Worm (Caenorhabditis elegans) whole organism, L1 larva: Measurements from ENCODE around the gene ugt-2.

Experiments used
- C04F5.9 ChIP-seq: sonication (generic microtip); optimal IDR thresholded peaks from 2 replicates; lab custom pipeline; 2016; ENCODE audit warnings: missing genetic modification characterization, missing compliant biosample characterization
- C16A3.4 ChIP-seq: fragments of 150-350 bp; optimal IDR thresholded peaks from 2 replicates; lab custom pipeline; 2014; ENCODE audit warnings: missing biosample characterization, missing genetic modification characterization
- alr-1 ChIP-seq: fragments of 200-800 bp; sonication (Bioruptor generic); optimal IDR thresholded peaks from 2 replicates; lab custom pipeline; 2018; ENCODE audit warnings: borderline replicate concordance, mild to moderate bottlenecking, missing genetic modification characterization, missing compliant biosample characterization
- blmp-1 ChIP-seq: fragments of 150-350 bp; optimal IDR thresholded peaks from 2 replicates; lab custom pipeline; 2014; ENCODE audit warnings: missing biosample characterization, missing genetic modification characterization
- ceh-90 ChIP-seq: sonication (generic microtip); optimal IDR thresholded peaks from 2 replicates; lab custom pipeline; 2016; ENCODE audit warnings: missing genetic modification characterization, missing compliant biosample characterization
- ces-1 ChIP-seq: fragments of 150-350 bp; optimal IDR thresholded peaks from 2 replicates; lab custom pipeline; 2014; ENCODE audit warnings: missing biosample characterization, missing genetic modification reagents, missing genetic modification characterization
- dsc-1 ChIP-seq: sonication (generic microtip); optimal IDR thresholded peaks from 2 replicates; lab custom pipeline; 2016; ENCODE audit warnings: mild to moderate bottlenecking, missing genetic modification characterization, missing compliant biosample characterization
- egl-27 ChIP-seq, 2 experiments: fragments of 150-350 bp in 1 of 2; sonication (generic microtip); optimal IDR thresholded peaks; 3 replicates each; lab custom pipeline; 2017 to 2018; ENCODE audit warnings: missing biosample characterization in 2 of 2, missing genetic modification characterization in 2 of 2, missing genetic modification reagents in 2 of 2
- fkh-10 ChIP-seq: sonication (generic microtip); optimal IDR thresholded peaks from 2 replicates; lab custom pipeline; 2017; ENCODE audit warnings: missing biosample characterization, missing genetic modification reagents, missing genetic modification characterization
- fkh-4 ChIP-seq: sonication (generic microtip); optimal IDR thresholded peaks from 2 replicates; lab custom pipeline; 2016; ENCODE audit warnings: missing compliant biosample characterization, missing genetic modification characterization, borderline replicate concordance
- grh-1 ChIP-seq: fragments of 200-800 bp; sonication (Bioruptor generic); IDR thresholded peaks from 2 replicates; pipeline ENCODE4 v1.3.6; 2022; ENCODE audit warnings: missing genetic modification reagents, missing genetic modification characterization, missing compliant biosample characterization
- hlh-17 ChIP-seq: fragments of 200-800 bp; sonication (Bioruptor generic); optimal IDR thresholded peaks from 2 replicates; lab custom pipeline; 2018; ENCODE audit warnings: missing genetic modification characterization, mild to moderate bottlenecking, missing compliant biosample characterization, moderate library complexity, borderline replicate concordance
- hlh-4 ChIP-seq: sonication (generic microtip); optimal IDR thresholded peaks from 2 replicates; lab custom pipeline; 2016; ENCODE audit warnings: mild to moderate bottlenecking, missing genetic modification characterization, missing compliant biosample characterization
- lin-13 ChIP-seq: fragments of 150-350 bp; optimal IDR thresholded peaks from 2 replicates; lab custom pipeline; 2014; ENCODE audit warnings: missing biosample characterization, missing genetic modification reagents, missing genetic modification characterization
- lin-14 ChIP-seq: fragments of 200-800 bp; sonication (Bioruptor generic); optimal IDR thresholded peaks from 2 replicates; lab custom pipeline; 2018; ENCODE audit warnings: mild to moderate bottlenecking, missing genetic modification characterization, moderate library complexity, missing compliant biosample characterization
- lin-15B ChIP-seq: fragments of 150-350 bp; sonication (generic microtip); optimal IDR thresholded peaks from 3 replicates; lab custom pipeline; 2014; ENCODE audit warnings: missing biosample characterization, missing genetic modification characterization
- lin-35 ChIP-seq, 2 experiments: fragments of 150-350 bp; optimal IDR thresholded peaks; 2 replicates each; lab custom pipeline; 2014; ENCODE audit warnings: missing biosample characterization in 2 of 2, missing genetic modification characterization in 2 of 2, missing genetic modification reagents in 2 of 2
- lir-3 ChIP-seq: sonication (generic microtip); optimal IDR thresholded peaks from 2 replicates; lab custom pipeline; 2016; ENCODE audit warnings: mild to moderate bottlenecking, missing genetic modification characterization, moderate library complexity, missing compliant biosample characterization; ENCODE audit not compliant: poor library complexity
- lsy-2 ChIP-seq, 2 experiments: fragments of 150-350 bp; optimal IDR thresholded peaks; 2 replicates each; lab custom pipeline; 2014; ENCODE audit warnings: missing biosample characterization in 2 of 2, missing genetic modification characterization in 2 of 2
- mdl-1 ChIP-seq, 2 experiments: fragments of 150-350 bp; optimal IDR thresholded peaks; 2 replicates each; lab custom pipeline; 2014 to 2017; ENCODE audit warnings: missing biosample characterization in 2 of 2, missing genetic modification characterization in 2 of 2, inconsistent platforms in 1 of 2
- mep-1 ChIP-seq: fragments of 150-350 bp; optimal IDR thresholded peaks from 2 replicates; lab custom pipeline; 2014; ENCODE audit warnings: missing biosample characterization, missing genetic modification characterization
- nhr-11 ChIP-seq: fragments of 150-350 bp; optimal IDR thresholded peaks from 2 replicates; lab custom pipeline; 2014; ENCODE audit warnings: missing biosample characterization, missing genetic modification characterization
- nhr-28 ChIP-seq: fragments of 150-350 bp; optimal IDR thresholded peaks from 2 replicates; lab custom pipeline; 2014; ENCODE audit warnings: missing biosample characterization, missing genetic modification characterization
- nhr-71 ChIP-seq: sonication (generic microtip); optimal IDR thresholded peaks from 2 replicates; lab custom pipeline; 2016; ENCODE audit warnings: mild to moderate bottlenecking, missing genetic modification characterization, moderate library complexity, missing compliant biosample characterization
- nhr-77 ChIP-seq: fragments of 150-350 bp; optimal IDR thresholded peaks from 2 replicates; lab custom pipeline; 2014; ENCODE audit warnings: missing biosample characterization, missing genetic modification characterization
- nhr-85 ChIP-seq: sonication (generic microtip); peaks from one replicate; lab custom pipeline; 2016; ENCODE audit warnings: missing genetic modification characterization, inconsistent platforms, missing compliant biosample characterization
- nhr-90 ChIP-seq: sonication (generic microtip); optimal IDR thresholded peaks from 2 replicates; lab custom pipeline; 2016; ENCODE audit warnings: mild to moderate bottlenecking, missing genetic modification characterization, missing compliant biosample characterization; ENCODE audit not compliant: poor library complexity
- pax-3 ChIP-seq: fragments of 200-800 bp; sonication (Bioruptor generic); optimal IDR thresholded peaks from 2 replicates; lab custom pipeline; 2018; ENCODE audit warnings: mild to moderate bottlenecking, missing genetic modification characterization, moderate library complexity, missing compliant biosample characterization
- rnt-1 ChIP-seq: sonication (generic microtip); optimal IDR thresholded peaks from 2 replicates; lab custom pipeline; 2016; ENCODE audit warnings: mild to moderate bottlenecking, missing genetic modification characterization, moderate library complexity, missing compliant biosample characterization
- snu-23 ChIP-seq: sonication (generic microtip); optimal IDR thresholded peaks from 2 replicates; lab custom pipeline; 2016; ENCODE audit warnings: missing genetic modification characterization, missing compliant biosample characterization
- sox-4 ChIP-seq: sonication (generic microtip); optimal IDR thresholded peaks from 2 replicates; lab custom pipeline; 2016; ENCODE audit warnings: missing genetic modification characterization, missing compliant biosample characterization
- sup-37 ChIP-seq: fragments of 200-800 bp; sonication (Bioruptor generic); optimal IDR thresholded peaks from 2 replicates; lab custom pipeline; 2018; ENCODE audit warnings: mild to moderate bottlenecking, missing genetic modification characterization, missing compliant biosample characterization
- swsn-7 ChIP-seq: sonication (generic microtip); optimal IDR thresholded peaks from 2 replicates; lab custom pipeline; 2016; ENCODE audit warnings: missing genetic modification characterization, missing compliant biosample characterization
- tbx-2 ChIP-seq: sonication (generic microtip); optimal IDR thresholded peaks from 2 replicates; lab custom pipeline; 2016; ENCODE audit warnings: missing genetic modification characterization, missing compliant biosample characterization
- tlp-1 ChIP-seq: fragments of 150-350 bp; optimal IDR thresholded peaks from 2 replicates; lab custom pipeline; 2014; ENCODE audit warnings: missing biosample characterization, missing genetic modification characterization
- unc-130 ChIP-seq: fragments of 150-350 bp; optimal IDR thresholded peaks from 2 replicates; lab custom pipeline; 2017; ENCODE audit warnings: missing biosample characterization, missing genetic modification characterization, inconsistent platforms
- unc-86 ChIP-seq: sonication (generic microtip); optimal IDR thresholded peaks from 2 replicates; lab custom pipeline; 2016; ENCODE audit warnings: missing genetic modification characterization, missing compliant biosample characterization
- unc-98 ChIP-seq: fragments of 200-800 bp; sonication (Bioruptor generic); IDR thresholded peaks from 2 replicates; pipeline ENCODE4 v1.3.6; 2022; ENCODE audit warnings: missing genetic modification characterization, missing compliant biosample characterization
- vab-15 ChIP-seq: sonication (generic microtip); optimal IDR thresholded peaks from 2 replicates; lab custom pipeline; 2017; ENCODE audit warnings: missing genotype, mild to moderate bottlenecking, missing genetic modification characterization, missing compliant biosample characterization
- zip-4 ChIP-seq: fragments of 200-800 bp; sonication (Bioruptor generic); optimal IDR thresholded peaks from 2 replicates; lab custom pipeline; 2018; ENCODE audit warnings: mild to moderate bottlenecking, missing genetic modification characterization, moderate library complexity, missing compliant biosample characterization

The ugt-2 gene

DNA sequence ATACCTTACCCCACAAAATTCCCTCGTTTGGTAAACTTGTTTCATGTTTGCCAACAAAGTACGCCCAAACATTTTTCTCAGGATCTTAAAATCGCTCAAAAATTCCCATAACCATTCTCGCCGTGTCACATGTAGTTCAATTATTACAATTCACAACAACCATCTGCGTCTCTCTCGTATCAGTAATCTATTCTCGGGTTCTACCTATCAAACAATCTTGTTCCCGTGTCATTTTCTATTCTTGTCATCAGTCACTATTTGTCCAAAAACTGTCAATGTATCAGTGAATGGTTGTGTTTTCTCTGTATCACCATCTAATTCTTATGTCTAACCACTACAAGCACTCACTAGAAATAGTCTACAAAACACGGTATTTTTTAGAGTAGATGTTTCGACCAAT is 27.4 kb upstream of the ugt-2 start (continued):
- TF ChIP-seq dsc-1 (tag; lab: Kevin White, UChicago), result no peak
- TF ChIP-seq mep-1 (tag; lab: Kevin White, UChicago), result no peak
- no peak for TF ChIP-seq ces-1 (GFP tag; lab: Kevin White, UChicago)
- TF ChIP-seq lin-15B (tag; lab: Kevin White, UChicago), result no peak
- TF ChIP-seq lin-35 (GFP tag; optimal IDR thresholded peaks at IDR 0.05; lab: Kevin White, UChicago), result peak in 1 of 2 experiments; percentile 73
- TF ChIP-seq pax-3 (tag; lab: Kevin White, UChicago), result no peak
- TF ChIP-seq mdl-1 (tag; optimal IDR thresholded peaks at IDR 0.05; lab: Kevin White, UChicago), result peak in 1 of 2 experiments; percentile 23
- no peak for TF ChIP-seq hlh-4 (tag; lab: Kevin White, UChicago)
- TF ChIP-seq tbx-2 (tag; lab: Kevin White, UChicago), result peak; percentile 48
- no peak for TF ChIP-seq sup-37 (GFP tag; lab: Kevin White, UChicago)
- no peak for TF ChIP-seq lsy-2 (tag; optimal IDR thresholded peaks at IDR 0.05; lab: Kevin White, UChicago)
- no peak for TF ChIP-seq sox-4 (tag; lab: Kevin White, UChicago)
- TF ChIP-seq nhr-77, result no peak
- no peak for TF ChIP-seq ceh-90 (tag; lab: Kevin White, UChicago)
- TF ChIP-seq nhr-71, result peak; percentile 49
- peak; percentile 52 for TF ChIP-seq snu-23 (GFP tag; lab: Kevin White, UChicago)
- TF ChIP-seq nhr-90, result peak; percentile 14
- TF ChIP-seq grh-1 (GFP tag; lab: Robert Waterston, UW), result no peak
- TF ChIP-seq blmp-1 (tag; lab: Kevin White, UChicago), result peak; percentile 51
- no peak for TF ChIP-seq hlh-17 (GFP tag; lab: Kevin White, UChicago)
- TF ChIP-seq egl-27 (tag; optimal IDR thresholded peaks at IDR 0.05; lab: Kevin White, UChicago), result no peak
- TF ChIP-seq nhr-28 (tag; lab: Kevin White, UChicago), result no peak
- TF ChIP-seq swsn-7 (tag; lab: Kevin White, UChicago), result no peak
- peak; percentile 5 for TF ChIP-seq C16A3.4 (tag; lab: Kevin White, UChicago)
- no peak for TF ChIP-seq tlp-1 (tag; lab: Kevin White, UChicago)
- no peak for TF ChIP-seq unc-98 (GFP tag; lab: Robert Waterston, UW)
- TF ChIP-seq unc-130, result no peak
- TF ChIP-seq lin-14 (GFP tag; lab: Kevin White, UChicago), result peak; percentile 68
- no peak for TF ChIP-seq lir-3 (tag; lab: Kevin White, UChicago)
- TF ChIP-seq zip-4 (GFP tag; lab: Kevin White, UChicago), result no peak
- TF ChIP-seq C04F5.9, result no peak
- TF ChIP-seq unc-86 (tag; lab: Kevin White, UChicago), result no peak
- TF ChIP-seq vab-15, result no peak

DNA sequence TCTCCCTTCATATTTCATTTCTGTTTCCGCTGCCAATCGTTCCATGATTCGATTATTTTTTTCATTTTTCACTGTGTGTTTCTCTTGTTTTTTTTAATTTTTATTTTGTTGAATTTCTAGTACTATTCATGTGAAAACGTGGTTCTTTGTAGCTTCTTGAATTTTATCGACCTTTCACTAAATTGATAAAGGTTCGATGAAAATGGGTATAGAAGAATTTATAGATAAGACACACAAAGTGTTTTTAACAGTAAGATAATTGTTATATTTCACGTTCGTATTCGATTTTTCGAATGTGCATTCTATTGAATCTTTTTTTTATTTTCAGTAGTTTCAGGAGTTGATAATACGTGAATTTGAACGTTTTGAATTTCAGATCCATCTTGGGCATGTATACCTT is 26.6 kb upstream of the ugt-2 start, which contains the start of gene ugt-49:
Gene ugt-49 (plus strand): TSS at position 371 of the 400 bp plus-strand sequence.
- TF ChIP-seq rnt-1 (tag; lab: Kevin White, UChicago) (no peak), zip-4 (GFP tag; lab: Kevin White, UChicago) (no peak), nhr-11 (tag; lab: Kevin White, UChicago) (no peak), fkh-10 (GFP tag; lab: Kevin White, UChicago) (no peak), alr-1 (no peak), lin-13 (no peak)

DNA sequence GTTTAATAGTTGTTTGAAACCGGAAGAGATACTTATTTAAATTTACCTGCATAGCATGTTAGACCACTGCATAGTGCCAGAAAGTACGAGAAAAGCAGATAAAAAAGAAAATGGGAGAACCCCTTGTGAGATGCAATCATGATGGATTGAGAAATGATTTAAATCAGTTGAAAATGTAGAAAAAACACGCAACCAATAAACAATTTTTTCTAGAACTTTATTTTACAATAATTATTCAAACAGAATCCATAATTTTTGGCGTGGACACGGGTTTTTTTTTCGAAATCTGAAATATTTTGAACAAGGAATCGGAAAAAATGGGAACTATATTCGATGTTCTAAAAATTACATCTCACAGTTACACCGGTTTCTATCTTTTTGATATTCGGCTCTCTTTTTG is 19.3 kb upstream of the ugt-2 start, which contains the start of gene AC3.12:
Gene AC3.12 (minus strand): TSS at position 101 of the 400 bp plus-strand sequence.
- TF ChIP-seq fkh-4, result no peak
- TF ChIP-seq nhr-85 (tag; lab: Kevin White, UChicago), result peak; percentile 2
- TF ChIP-seq ces-1 (GFP tag; lab: Kevin White, UChicago), result no peak
